Worm (Caenorhabditis elegans) whole organism, young adult: ENCODE results near the gene dagl-2.

Experiments
- F49E8.2 ChIP-seq: sonication (generic microtip); optimal IDR thresholded peaks from 3 replicates; lab custom pipeline; 2017; ENCODE audit warnings: missing genetic modification characterization, mild to moderate bottlenecking, missing compliant biosample characterization, antibody characterized with exemption, moderate library complexity; ENCODE audit not compliant: insufficient read depth
- F52B5.7 ChIP-seq: sonication (generic microtip); optimal IDR thresholded peaks from 2 replicates; lab custom pipeline; 2016; ENCODE audit warnings: mild to moderate bottlenecking, missing genetic modification characterization, missing compliant biosample characterization
- K12H6.12 ChIP-seq: fragments of 200-800 bp; sonication (Bioruptor generic); optimal IDR thresholded peaks from 2 replicates; lab custom pipeline; 2018; ENCODE audit warnings: mild to moderate bottlenecking, missing genetic modification characterization, missing compliant biosample characterization
- Y79H2A.3 ChIP-seq: fragments of 200-800 bp; sonication (Bioruptor generic); conservative IDR thresholded peaks from 2 replicates; pipeline ENCODE4 v1.3.6; 2022; ENCODE audit warnings: missing genetic modification reagents, missing genetic modification characterization, missing compliant biosample characterization
- pha-4 ChIP-seq: fragments of 150-350 bp; sonication (generic microtip); optimal IDR thresholded peaks from 2 replicates; lab custom pipeline; 2014; ENCODE audit warnings: missing biosample characterization, missing genetic modification reagents, missing genetic modification characterization
- snpc-4 ChIP-seq, 5 experiments: fragments of 150-350 bp in 1 of 5; sonication (generic microtip) in 4 of 5; optimal IDR thresholded peaks; 2 replicates each; lab custom pipeline; 2014 to 2018; ENCODE audit warnings: missing genetic modification characterization in 5 of 5, missing biosample characterization in 3 of 5, antibody characterized with exemption in 2 of 5, mild to moderate bottlenecking in 2 of 5, missing compliant biosample characterization in 2 of 5, missing genotype in 2 of 5, moderate library complexity in 2 of 5, missing genetic modification reagents in 1 of 5
- ztf-22 ChIP-seq: fragments of 200-800 bp; sonication (Bioruptor generic); optimal IDR thresholded peaks from 2 replicates; lab custom pipeline; 2018; ENCODE audit warnings: mild to moderate bottlenecking, missing genetic modification characterization, moderate library complexity, missing compliant biosample characterization

DNA sequence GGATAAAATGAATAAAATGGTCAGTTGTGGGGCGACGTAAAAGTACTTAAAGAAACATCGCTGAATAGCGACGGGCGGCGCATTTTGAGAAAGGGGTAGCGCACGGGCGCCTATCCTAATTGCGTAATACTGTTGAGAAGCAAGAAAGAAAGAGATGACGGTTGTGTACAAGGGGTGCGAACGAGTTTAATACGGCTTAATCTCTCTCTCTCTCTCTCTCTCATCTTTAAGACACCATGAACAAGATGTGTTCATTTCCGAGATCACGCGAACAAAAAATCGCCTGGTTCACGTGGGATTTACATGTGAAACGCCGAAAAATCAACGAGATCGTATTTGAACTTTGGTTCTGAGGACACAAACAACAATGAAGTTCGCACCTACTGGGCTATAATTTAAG lies 23.4 kb downstream of the dagl-2 start:
- TF ChIP-seq F49E8.2: no peak
- no peak for TF ChIP-seq F52B5.7 (tag; lab: Kevin White, UChicago)
- TF ChIP-seq pha-4 (tag; lab: Kevin White, UChicago): no peak
- TF ChIP-seq snpc-4 (GFP tag; optimal IDR thresholded peaks at IDR 0.05; lab: Kevin White, UChicago): no peak
- no peak for TF ChIP-seq snpc-4 (tag; optimal IDR thresholded peaks at IDR 0.05; lab: Kevin White, UChicago)
- TF ChIP-seq Y79H2A.3 (GFP tag; lab: Robert Waterston, UW): no peak
- no peak for TF ChIP-seq K12H6.12 (tag; lab: Kevin White, UChicago)
- no peak for TF ChIP-seq ztf-22 (GFP tag; lab: Kevin White, UChicago)
